Fruit fly (Drosophila melanogaster) S2 (cell line): Measurements from ENCODE around the gene Ugt37C2.

Experiments used
- CG8478 ChIP-seq: fragments of >200 bp; optimal IDR thresholded peaks from 2 replicates; lab custom pipeline; 2018
- CTCF ChIP-seq, 2 experiments: fragments of >200 bp; optimal IDR thresholded peaks; 2 replicates each; lab custom pipeline; 2018

DNA sequence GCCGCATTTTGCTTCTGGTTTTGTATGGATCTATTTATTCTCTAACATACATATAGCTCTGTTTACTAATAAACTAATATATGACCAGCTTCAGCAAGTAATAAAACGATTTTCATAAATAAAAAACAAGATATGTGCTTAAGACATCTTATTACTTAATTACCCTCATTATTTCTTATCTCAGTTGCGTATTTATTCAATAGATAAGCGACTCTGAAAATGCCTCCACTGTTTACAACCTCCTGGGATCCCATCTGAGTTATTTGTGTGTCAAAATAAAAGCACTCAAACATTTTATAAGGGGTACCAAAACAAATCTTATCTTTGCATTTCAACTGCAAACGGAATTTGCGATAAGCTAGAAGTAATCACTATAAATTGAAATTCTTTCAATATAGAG lies 25.7 kb downstream of the Ugt37C2 start:
- no peak for TF ChIP-seq CTCF (optimal IDR thresholded peaks at IDR 0.05; lab: Kevin White, UChicago)
- TF ChIP-seq CG8478 (lab: Kevin White, UChicago) = no peak
